Worm (Caenorhabditis elegans): Measurements from ENCODE around the gene bca-1.

Gene bca-1

DNA sequence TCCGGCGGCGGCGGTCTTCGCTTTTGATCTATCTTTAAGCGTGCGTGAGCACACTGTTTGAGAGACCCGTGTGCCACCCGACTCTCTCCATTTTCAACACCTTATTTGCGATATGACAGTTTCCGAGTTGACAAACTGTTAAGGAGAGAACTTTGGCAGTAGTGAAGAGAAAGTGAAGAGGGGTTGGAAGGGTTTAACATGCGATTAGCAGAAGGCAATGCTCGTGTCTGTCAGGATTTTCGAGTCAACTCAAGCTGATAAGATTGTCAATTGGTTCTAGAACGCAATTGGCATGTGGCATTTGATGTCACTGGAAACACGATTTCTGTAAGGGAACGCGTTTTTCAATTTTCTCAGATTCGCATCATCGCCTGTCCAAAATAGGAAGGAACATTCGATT, 37.2 kb downstream of the bca-1 start:
- no peak for TF ChIP-seq W03F9.2 (tag; optimal IDR thresholded peaks at IDR 0.05)
- no peak for TF ChIP-seq dao-5 (tag; optimal IDR thresholded peaks at IDR 0.05)
- no peak for TF ChIP-seq him-1 (tag; optimal IDR thresholded peaks at IDR 0.05)

DNA sequence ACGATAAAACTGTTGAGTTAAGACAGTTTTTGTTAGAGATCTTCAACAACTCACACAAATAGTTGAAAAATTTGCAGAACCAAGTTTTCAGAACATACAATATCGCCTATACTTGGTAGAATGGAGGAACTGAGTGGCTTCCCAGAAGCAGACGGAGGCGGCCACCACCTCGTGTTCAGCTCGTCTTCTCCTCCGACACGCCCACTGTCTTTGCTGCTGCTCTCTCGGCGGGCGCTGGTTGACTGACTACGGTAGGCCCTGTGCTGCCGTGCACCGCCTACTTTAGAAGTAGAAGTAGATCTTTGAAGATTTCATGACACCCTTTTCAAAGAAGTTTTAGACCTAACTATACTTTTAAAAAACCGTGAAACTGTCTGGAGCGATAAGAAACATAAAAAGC, 42.5 kb downstream of the bca-1 start:
- TF ChIP-seq W03F9.2 (tag; optimal IDR thresholded peaks at IDR 0.05) = no peak
- no peak for TF ChIP-seq dao-5 (tag; optimal IDR thresholded peaks at IDR 0.05)
- TF ChIP-seq him-1 (tag; optimal IDR thresholded peaks at IDR 0.05) = no peak

DNA sequence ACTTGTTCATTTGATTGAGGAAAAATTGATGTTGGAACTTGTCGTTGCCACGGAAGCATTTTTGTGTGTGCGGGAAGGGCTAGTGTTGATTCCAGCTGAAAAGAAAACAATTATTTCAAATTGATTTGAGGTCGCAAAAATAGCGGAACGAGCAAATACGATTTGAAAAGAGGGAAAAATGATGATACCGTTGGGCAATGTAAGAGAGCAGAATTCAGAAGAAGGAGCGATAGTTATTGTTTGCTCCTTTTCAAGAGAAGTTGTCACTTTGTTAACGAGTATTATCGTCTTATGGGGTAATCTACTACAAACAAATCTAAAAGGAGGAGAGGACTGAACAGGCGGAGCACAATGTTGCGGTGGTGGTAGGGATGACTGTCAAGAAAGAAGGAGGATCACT, 44.1 kb downstream of the bca-1 start, which contains the start of gene odd-2:
odd-2 (minus strand) TSS at position 101 of the 400 bp plus-strand sequence.
- TF ChIP-seq him-1 (tag; optimal IDR thresholded peaks at IDR 0.05) = no peak
- TF ChIP-seq dao-5 (tag; optimal IDR thresholded peaks at IDR 0.05) = no peak
- TF ChIP-seq W03F9.2 (tag; optimal IDR thresholded peaks at IDR 0.05) = no peak

- TF ChIP-seq him-1 (tag; optimal IDR thresholded peaks at IDR 0.05) (no peak), W03F9.2 (tag; optimal IDR thresholded peaks at IDR 0.05) (no peak), dao-5 (tag; optimal IDR thresholded peaks at IDR 0.05) (no peak)
These were observed 45.0 kb downstream of the bca-1 start for ce11 chrX:6159562-6159961.

ce11 chrX:6157411-6157916, 47.1 kb downstream of the bca-1 start:
- TF ChIP-seq dao-5 (tag; optimal IDR thresholded peaks at IDR 0.05) (no peak), W03F9.2 (tag; optimal IDR thresholded peaks at IDR 0.05) (no peak), him-1 (tag; optimal IDR thresholded peaks at IDR 0.05) (no peak)

- TF ChIP-seq him-1 (tag; optimal IDR thresholded peaks at IDR 0.05) (no peak), dao-5 (tag; optimal IDR thresholded peaks at IDR 0.05) (no peak), W03F9.2 (tag; optimal IDR thresholded peaks at IDR 0.05) (no peak)
These were observed 49.1 kb downstream of the bca-1 start for ce11 chrX:6155436-6155835.
